Worm (Caenorhabditis elegans): ENCODE results near the gene B0280.9.

- TF ChIP-seq hlh-1 (tag; optimal IDR thresholded peaks at IDR 0.05) (no peak), snpc-4 (tag; optimal IDR thresholded peaks at IDR 0.05) (no peak), elt-3 (tag; optimal IDR thresholded peaks at IDR 0.05) (no peak), ces-1 (GFP tag; optimal IDR thresholded peaks at IDR 0.05) (no peak), mab-5 (tag; optimal IDR thresholded peaks at IDR 0.05) (no peak), lsy-2 (tag; optimal IDR thresholded peaks at IDR 0.05) (no peak), lin-13 (tag; optimal IDR thresholded peaks at IDR 0.05) (no peak), nhr-237 (tag; optimal IDR thresholded peaks at IDR 0.05) (no peak), tbx-8 (GFP tag; optimal IDR thresholded peaks at IDR 0.05) (no peak), pha-4 (tag; optimal IDR thresholded peaks at IDR 0.05) (no peak), ztf-11 (tag; optimal IDR thresholded peaks at IDR 0.05) (no peak), ceh-39 (tag; optimal IDR thresholded peaks at IDR 0.05) (no peak)
These were observed 46.3 kb downstream of the B0280.9 start, which contains the start of gene ZK418.13 for ce11 chrIII:7076386-7076785.

Measured in whole organism, mixed stage, embryonic.